Fruit fly (Drosophila melanogaster) whole organism, embryonic: Measurements from ENCODE around the gene Peritrophin-A.

Experiments
- B-H1 ChIP-seq: fragments of 200-800 bp; sonication (Bioruptor generic); IDR thresholded peaks from 3 replicates; pipeline ENCODE4 v1.3.6; 2022; ENCODE audit warnings: missing biosample characterization, missing genetic modification characterization
- Bdp1 ChIP-seq: fragments of 200-800 bp; sonication (Bioruptor generic); optimal IDR thresholded peaks from 3 replicates; lab custom pipeline; 2016; ENCODE audit warnings: missing biosample characterization, missing genetic modification characterization
- BtbVII ChIP-seq: fragments of 200-800 bp; sonication (Bioruptor generic); optimal IDR thresholded peaks from 3 replicates; lab custom pipeline; 2017; ENCODE audit warnings: missing biosample characterization, mild to moderate bottlenecking, missing genetic modification characterization
- C15 ChIP-seq: fragments of 200-800 bp; sonication (Bioruptor generic); IDR thresholded peaks from 3 replicates; pipeline ENCODE4 v1.3.6; 2022; ENCODE audit warnings: missing biosample characterization, missing genetic modification characterization
- CG10979 ChIP-seq: fragments of 200-800 bp; sonication (Bioruptor generic); optimal IDR thresholded peaks from 2 replicates; lab custom pipeline; 2018; ENCODE audit warnings: missing biosample characterization, mild to moderate bottlenecking, missing genetic modification characterization, moderate library complexity
- CG11247 ChIP-seq: fragments of 200-800 bp; sonication (Bioruptor generic); IDR thresholded peaks from 2 replicates; pipeline ENCODE4 v1.3.6; 2022; ENCODE audit warnings: missing biosample characterization, missing genetic modification characterization
- CG12744 ChIP-seq: fragments of 200-800 bp; sonication (Bioruptor generic); optimal IDR thresholded peaks from 2 replicates; lab custom pipeline; 2016; ENCODE audit warnings: missing biosample characterization, missing genetic modification characterization
- CG1603 ChIP-seq: fragments of 200-800 bp; sonication (Bioruptor generic); optimal IDR thresholded peaks from 2 replicates; lab custom pipeline; 2019; ENCODE audit warnings: missing biosample characterization, mild to moderate bottlenecking, missing genetic modification characterization, moderate library complexity
- CG17361 ChIP-seq: fragments of 200-800 bp; sonication (Bioruptor generic); IDR thresholded peaks from 3 replicates; pipeline ENCODE4 v1.3.6; 2022; ENCODE audit warnings: missing biosample characterization, missing genetic modification characterization
- CG17568 ChIP-seq: fragments of 200-800 bp; sonication (Bioruptor generic); optimal IDR thresholded peaks from 2 replicates; lab custom pipeline; 2018; ENCODE audit warnings: missing biosample characterization, mild to moderate bottlenecking, missing genetic modification characterization, moderate library complexity
- CG30431 ChIP-seq: fragments of 200-800 bp; sonication (Bioruptor generic); optimal IDR thresholded peaks from 2 replicates; lab custom pipeline; 2017; ENCODE audit warnings: missing biosample characterization, missing genetic modification characterization
- CG31365 ChIP-seq: fragments of 200-800 bp; sonication (Bioruptor generic); optimal IDR thresholded peaks from 2 replicates; lab custom pipeline; 2018; ENCODE audit warnings: missing biosample characterization, mild to moderate bottlenecking, missing genetic modification characterization
- CG31388 ChIP-seq: fragments of 200-800 bp; sonication (Bioruptor generic); optimal IDR thresholded peaks from 2 replicates; lab custom pipeline; 2016; ENCODE audit warnings: missing biosample characterization, missing genetic modification characterization
- CG34422 ChIP-seq: fragments of 200-800 bp; sonication (Bioruptor generic); IDR thresholded peaks from 3 replicates; pipeline ENCODE4 v1.3.6; 2022; ENCODE audit warnings: missing biosample characterization, missing genetic modification characterization
- CG3847 ChIP-seq: fragments of 200-800 bp; sonication (Bioruptor generic); IDR thresholded peaks from 2 replicates; pipeline ENCODE4 v1.3.6; 2022; ENCODE audit warnings: missing biosample characterization, missing genetic modification characterization
- CG42726 ChIP-seq: fragments of 200-800 bp; sonication (Bioruptor generic); IDR thresholded peaks from 2 replicates; pipeline ENCODE4 v1.3.6; 2022; ENCODE audit warnings: missing biosample characterization, missing genetic modification characterization; ENCODE audit not compliant: partially characterized antibody
- CG4328 ChIP-seq: fragments of 200-800 bp; sonication (Bioruptor generic); optimal IDR thresholded peaks from 3 replicates; lab custom pipeline; 2017; ENCODE audit warnings: missing biosample characterization, missing genetic modification reagents, missing genetic modification characterization
- CG6654 ChIP-seq: fragments of 200-800 bp; sonication (Bioruptor generic); optimal IDR thresholded peaks from 2 replicates; lab custom pipeline; 2017; ENCODE audit warnings: missing biosample characterization, mild to moderate bottlenecking, missing genetic modification characterization
- D19B ChIP-seq: fragments of 200-800 bp; sonication (Bioruptor generic); optimal IDR thresholded peaks from 2 replicates; lab custom pipeline; 2017; ENCODE audit warnings: missing biosample characterization, mild to moderate bottlenecking, missing genetic modification characterization
- Fer3 ChIP-seq: fragments of 200-800 bp; sonication (Bioruptor generic); optimal IDR thresholded peaks from 2 replicates; lab custom pipeline; 2018; ENCODE audit warnings: missing biosample characterization, mild to moderate bottlenecking, missing genetic modification characterization, moderate library complexity
- HLH54F ChIP-seq: fragments of 200-800 bp; sonication (Bioruptor generic); optimal IDR thresholded peaks from 3 replicates; lab custom pipeline; 2016; ENCODE audit warnings: missing biosample characterization, missing genetic modification characterization
- Hand ChIP-seq: fragments of 200-800 bp; sonication (Bioruptor generic); optimal IDR thresholded peaks from 2 replicates; lab custom pipeline; 2017; ENCODE audit warnings: mild to moderate bottlenecking, missing biosample characterization, missing genetic modification reagents, missing genetic modification characterization
- Hmr ChIP-seq: fragments of 200-800 bp; sonication (Bioruptor generic); optimal IDR thresholded peaks from 3 replicates; lab custom pipeline; 2017; ENCODE audit warnings: mild to moderate bottlenecking, missing biosample characterization, missing genetic modification reagents, missing genetic modification characterization
- MESR4 ChIP-seq: fragments of 200-800 bp; sonication (Bioruptor generic); optimal IDR thresholded peaks from 2 replicates; lab custom pipeline; 2018; ENCODE audit warnings: missing biosample characterization, mild to moderate bottlenecking, missing genetic modification characterization, moderate library complexity
- NFAT ChIP-seq: fragments of 200-800 bp; sonication (Bioruptor generic); IDR thresholded peaks from 2 replicates; pipeline ENCODE4 v1.3.6; 2022; ENCODE audit warnings: missing biosample characterization, missing genetic modification characterization
- PHDP ChIP-seq: fragments of 200-800 bp; sonication (Bioruptor generic); optimal IDR thresholded peaks from 3 replicates; lab custom pipeline; 2018; ENCODE audit warnings: missing biosample characterization, mild to moderate bottlenecking, missing genetic modification characterization, moderate library complexity
- Six4 ChIP-seq: fragments of 200-800 bp; sonication (Bioruptor generic); optimal IDR thresholded peaks from 2 replicates; lab custom pipeline; 2016; ENCODE audit warnings: missing biosample characterization, missing genetic modification characterization
- Spps ChIP-seq: fragments of 200-800 bp; sonication (Bioruptor generic); optimal IDR thresholded peaks from 2 replicates; lab custom pipeline; 2018; ENCODE audit warnings: missing biosample characterization, mild to moderate bottlenecking, missing genetic modification characterization
- Ssrp ChIP-seq: fragments of 200-800 bp; sonication (Bioruptor generic); optimal IDR thresholded peaks from 2 replicates; lab custom pipeline; 2018; ENCODE audit warnings: missing biosample characterization, mild to moderate bottlenecking, missing genetic modification characterization, moderate library complexity
- al ChIP-seq: fragments of 200-800 bp; sonication (Bioruptor generic); IDR thresholded peaks from 2 replicates; pipeline ENCODE4 v1.3.6; 2022; ENCODE audit warnings: missing biosample characterization, missing genetic modification characterization
- amos ChIP-seq: fragments of 200-800 bp; sonication (Bioruptor generic); IDR thresholded peaks from 2 replicates; pipeline ENCODE4 v1.3.6; 2022; ENCODE audit warnings: missing biosample characterization, missing genetic modification characterization; ENCODE audit not compliant: partially characterized antibody
- cad ChIP-seq: fragments of >200 bp; optimal IDR thresholded peaks from 2 replicates; lab custom pipeline; 2017; ENCODE audit warnings: missing biosample characterization, missing genetic modification characterization
- cas ChIP-seq: fragments of 200-800 bp; sonication (Bioruptor generic); IDR thresholded peaks from 2 replicates; pipeline ENCODE4 v1.3.6; 2022; ENCODE audit warnings: missing biosample characterization, missing genetic modification characterization
- chn ChIP-seq: fragments of 200-800 bp; sonication (Bioruptor generic); optimal IDR thresholded peaks from 2 replicates; lab custom pipeline; 2016; ENCODE audit warnings: missing biosample characterization, missing genetic modification characterization
- dysf ChIP-seq: fragments of 200-800 bp; sonication (Bioruptor generic); IDR thresholded peaks from 3 replicates; pipeline ENCODE4 v1.3.6; 2022; ENCODE audit warnings: missing biosample characterization, missing genetic modification characterization
- hth ChIP-seq: fragments of >200 bp; optimal IDR thresholded peaks from 2 replicates; lab custom pipeline; 2017; ENCODE audit warnings: inconsistent platforms
- insv ChIP-seq, 2 experiments: fragments of 200-800 bp; sonication (Bioruptor generic); optimal IDR thresholded peaks; 3 replicates each; lab custom pipeline; 2016 to 2018; ENCODE audit warnings: missing biosample characterization in 2 of 2, missing genetic modification characterization in 2 of 2
- kni ChIP-seq: fragments of 200-800 bp; sonication (Bioruptor generic); optimal IDR thresholded peaks from 3 replicates; lab custom pipeline; 2017; ENCODE audit warnings: mild to moderate bottlenecking, missing biosample characterization, missing genetic modification reagents, missing genetic modification characterization
- nom ChIP-seq: fragments of 200-800 bp; sonication (Bioruptor generic); optimal IDR thresholded peaks from 2 replicates; lab custom pipeline; 2017; ENCODE audit warnings: missing biosample characterization, missing genetic modification characterization, mild to moderate bottlenecking, moderate library complexity, missing genetic modification reagents
- org-1 ChIP-seq: fragments of 200-800 bp; sonication (Bioruptor generic); optimal IDR thresholded peaks from 2 replicates; lab custom pipeline; 2017; ENCODE audit warnings: missing biosample characterization, missing genetic modification characterization
- otp ChIP-seq: fragments of 200-800 bp; sonication (Bioruptor generic); IDR thresholded peaks from 3 replicates; pipeline ENCODE4, ENCODE4 v1.3.6; 2022; ENCODE audit warnings: missing biosample characterization, missing genetic modification characterization
- psq ChIP-seq: fragments of 200-800 bp; sonication (Bioruptor generic); optimal IDR thresholded peaks from 2 replicates; lab custom pipeline; 2017; ENCODE audit warnings: missing biosample characterization, missing genetic modification characterization
- repo ChIP-seq: fragments of 200-800 bp; sonication (Bioruptor generic); optimal IDR thresholded peaks from 2 replicates; lab custom pipeline; 2016; ENCODE audit warnings: missing biosample characterization, missing genetic modification characterization
- seq ChIP-seq: fragments of 200-800 bp; sonication (Bioruptor generic); IDR thresholded peaks from 2 replicates; pipeline ENCODE4 v1.3.6; 2022; ENCODE audit warnings: missing biosample characterization, missing genetic modification characterization
- sisA ChIP-seq: fragments of 200-800 bp; sonication (Bioruptor generic); IDR thresholded peaks from 2 replicates; pipeline ENCODE4 v1.3.6; 2022; ENCODE audit warnings: missing biosample characterization, missing genetic modification characterization
- ssp ChIP-seq: fragments of 200-800 bp; sonication (Bioruptor generic); IDR thresholded peaks from 2 replicates; pipeline ENCODE4 v1.3.6; 2022; ENCODE audit warnings: missing biosample characterization, missing genetic modification characterization
- tio ChIP-seq: fragments of 200-800 bp; sonication (Bioruptor generic); optimal IDR thresholded peaks from 2 replicates; lab custom pipeline; 2017; ENCODE audit warnings: missing biosample characterization, missing genetic modification characterization, inconsistent platforms
- tna ChIP-seq: fragments of 200-800 bp; sonication (Bioruptor generic); IDR thresholded peaks from 2 replicates; pipeline ENCODE4 v1.3.6; 2022; ENCODE audit warnings: missing biosample characterization, missing genetic modification characterization; ENCODE audit not compliant: partially characterized antibody
- tx ChIP-seq: fragments of 200-800 bp; sonication (Bioruptor generic); optimal IDR thresholded peaks from 2 replicates; lab custom pipeline; 2016; ENCODE audit warnings: missing biosample characterization, missing genetic modification characterization
- usp ChIP-seq: fragments of >200 bp; optimal IDR thresholded peaks from 2 replicates; lab custom pipeline; 2017; ENCODE audit warnings: missing biosample characterization, missing genetic modification characterization

Gene Peritrophin-A

DNA sequence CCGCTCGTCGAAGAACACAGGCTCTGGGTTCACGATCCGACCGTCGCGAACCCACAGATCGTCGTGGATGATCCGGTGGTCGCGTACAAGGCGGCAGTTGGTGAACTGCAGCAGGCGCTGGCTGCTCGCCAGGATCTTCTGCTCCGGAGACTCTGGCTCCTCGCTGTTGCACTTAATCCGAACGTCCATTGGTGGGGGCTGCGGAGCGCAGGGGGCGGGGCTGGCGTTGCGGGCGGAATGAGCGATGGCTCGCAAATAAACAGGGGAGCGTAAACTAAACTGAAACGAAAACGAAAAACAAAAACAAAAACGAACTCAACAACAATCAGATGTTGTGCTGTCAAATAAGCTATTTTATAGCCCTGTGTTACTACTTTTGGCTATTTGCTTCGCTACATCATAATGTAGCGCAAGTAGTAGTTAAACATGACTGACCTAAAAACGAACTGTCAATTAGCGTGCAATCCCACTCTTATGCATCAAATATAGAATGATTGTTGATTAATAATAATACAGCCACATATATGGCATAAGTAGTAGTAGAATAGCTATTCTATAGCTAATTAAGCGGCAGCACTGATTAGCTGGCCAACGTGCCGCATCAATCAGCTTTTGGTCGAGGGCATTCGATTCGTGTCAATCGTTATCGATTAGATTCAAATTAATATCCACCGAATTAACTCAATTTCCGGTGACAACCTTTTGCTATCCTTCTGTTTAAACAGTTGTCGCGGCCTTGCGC, 12.6 kb downstream of the Peritrophin-A start, which contains the start of gene CG17065 (continued):
- peak; percentile 15 for TF ChIP-seq CG12744
- peak; percentile 70 for TF ChIP-seq CG1603 (tag; lab: Kevin White, UChicago)
- TF ChIP-seq cas (GFP tag; lab: Robert Waterston, UW), result no peak
- no peak for TF ChIP-seq CG17568 (GFP tag; lab: Kevin White, UChicago)
- TF ChIP-seq CG17361, result peak; percentile 67
- TF ChIP-seq kni (GFP tag; lab: Kevin White, UChicago), result no peak
- peak; percentile 57; the same call in 1 of the 3 replicates for TF ChIP-seq dysf (GFP tag; lab: Robert Waterston, UW)
- peak; percentile 35 for TF ChIP-seq HLH54F (GFP tag; lab: Kevin White, UChicago)
- TF ChIP-seq CG42726 (GFP tag; lab: Robert Waterston, UW), result no peak; the same call in 1 of the 2 replicates
- peak; percentile 22 for TF ChIP-seq Fer3 (tag; lab: Kevin White, UChicago)
- no peak for TF ChIP-seq psq (GFP tag; lab: Kevin White, UChicago)
- TF ChIP-seq repo (GFP tag; lab: Kevin White, UChicago), result peak; percentile 22
- no peak for TF ChIP-seq CG10979 (tag; lab: Kevin White, UChicago)
- TF ChIP-seq ssp (GFP tag; lab: Robert Waterston, UW), result no peak
- no peak for TF ChIP-seq CG31388 (GFP tag; lab: Kevin White, UChicago)
- no peak for TF ChIP-seq CG34422
- TF ChIP-seq CG30431 (GFP tag; lab: Kevin White, UChicago), result no peak
- no peak for TF ChIP-seq Ssrp (tag; lab: Kevin White, UChicago)
- peak; percentile 49 for TF ChIP-seq MESR4 (GFP tag; lab: Kevin White, UChicago)
- no peak for TF ChIP-seq CG3847
- TF ChIP-seq tx, result no peak
- TF ChIP-seq nom (GFP tag; lab: Kevin White, UChicago), result no peak
- no peak for TF ChIP-seq C15 (GFP tag; lab: Robert Waterston, UW)
- TF ChIP-seq amos, result peak; percentile 37; the same call in 1 of the 2 replicates
- no peak for TF ChIP-seq CG4328 (GFP tag; lab: Kevin White, UChicago)
- no peak for TF ChIP-seq Six4 (GFP tag; lab: Kevin White, UChicago)
- no peak for TF ChIP-seq hth
- peak; percentile 26 for TF ChIP-seq PHDP (tag; lab: Kevin White, UChicago)
- peak; percentile 25 for TF ChIP-seq D19B (GFP tag; lab: Kevin White, UChicago)
- TF ChIP-seq CG11247 (GFP tag; lab: Robert Waterston, UW), result no peak
- peak; percentile 34; the same call in 1 of the 2 replicates for TF ChIP-seq NFAT (GFP tag; lab: Robert Waterston, UW)
- TF ChIP-seq chn, result peak; percentile 49
- no peak for TF ChIP-seq usp (GFP tag; lab: Kevin White, UChicago)
- no peak for TF ChIP-seq Spps (tag; lab: Kevin White, UChicago)
- no peak for TF ChIP-seq Hand (GFP tag; lab: Kevin White, UChicago)
- no peak for TF ChIP-seq BtbVII (GFP tag; lab: Kevin White, UChicago)
- TF ChIP-seq B-H1 (GFP tag; lab: Robert Waterston, UW), result no peak
- TF ChIP-seq sisA (GFP tag; lab: Robert Waterston, UW), result no peak
- no peak for TF ChIP-seq cad
- TF ChIP-seq tna (GFP tag; lab: Robert Waterston, UW), result peak; percentile 11; the same call in 1 of the 2 replicates
- TF ChIP-seq Bdp1 (GFP tag; lab: Kevin White, UChicago), result peak; percentile 12
- TF ChIP-seq org-1 (GFP tag; lab: Kevin White, UChicago), result no peak
- no peak for TF ChIP-seq tio
- peak in 1 of 2 experiments; percentile 5 for TF ChIP-seq insv (GFP tag; optimal IDR thresholded peaks at IDR 0.05; lab: Kevin White, UChicago)
- TF ChIP-seq Hmr (GFP tag; lab: Kevin White, UChicago), result peak; percentile 41
- 0 out of 3 replicates have a peak, but pooled peaks have one; percentile 24 for TF ChIP-seq otp (GFP tag; lab: Robert Waterston, UW)
- TF ChIP-seq seq, result no peak
- no peak for TF ChIP-seq al (GFP tag; lab: Robert Waterston, UW)
- no peak for TF ChIP-seq CG31365
- TF ChIP-seq CG6654 (GFP tag; lab: Kevin White, UChicago), result no peak
